Fruit fly (Drosophila melanogaster) whole organism, prepupa: Measurements from ENCODE around the gene CG43219.

Experiments used
- CG10669 ChIP-seq: fragments of 200-800 bp; sonication (Bioruptor generic); optimal IDR thresholded peaks from 3 replicates; lab custom pipeline; 2018; ENCODE audit warnings: missing biosample characterization, mild to moderate bottlenecking, missing genetic modification characterization, moderate library complexity
- CG11294 ChIP-seq: fragments of 200-800 bp; sonication (Bioruptor generic); IDR thresholded peaks from 2 replicates; pipeline ENCODE4 v1.3.6; 2022; ENCODE audit warnings: missing biosample characterization, missing genetic modification characterization
- CG11762 ChIP-seq: fragments of 200-800 bp; sonication (Bioruptor generic); optimal IDR thresholded peaks from 3 replicates; lab custom pipeline; 2016; ENCODE audit warnings: missing biosample characterization, missing genetic modification characterization; ENCODE audit not compliant: insufficient read depth
- CG11902 ChIP-seq: fragments of 200-800 bp; sonication (Bioruptor generic); optimal IDR thresholded peaks from 3 replicates; lab custom pipeline; 2016; ENCODE audit warnings: missing biosample characterization, missing genetic modification characterization
- CG15336 ChIP-seq: fragments of 200-800 bp; sonication (Bioruptor generic); IDR thresholded peaks from 2 replicates; pipeline ENCODE4 v1.3.6; 2022; ENCODE audit warnings: missing biosample characterization, missing genetic modification characterization
- CG16779 ChIP-seq: fragments of 200-800 bp; sonication (Bioruptor generic); optimal IDR thresholded peaks from 3 replicates; lab custom pipeline; 2017; ENCODE audit warnings: missing biosample characterization, mild to moderate bottlenecking, missing genetic modification characterization
- CG31627 ChIP-seq: fragments of 200-800 bp; sonication (Bioruptor generic); optimal IDR thresholded peaks from 3 replicates; lab custom pipeline; 2016; ENCODE audit warnings: missing biosample characterization, missing genetic modification characterization
- CG32006 ChIP-seq: fragments of 200-800 bp; sonication (Bioruptor generic); optimal IDR thresholded peaks from 3 replicates; lab custom pipeline; 2017; ENCODE audit warnings: missing biosample characterization, mild to moderate bottlenecking, missing genetic modification characterization
- CG34406 ChIP-seq: fragments of 200-800 bp; sonication (Bioruptor generic); optimal IDR thresholded peaks from 3 replicates; lab custom pipeline; 2016; ENCODE audit warnings: missing biosample characterization, missing genetic modification characterization
- CG3919 ChIP-seq: fragments of 200-800 bp; sonication (Bioruptor generic); optimal IDR thresholded peaks from 3 replicates; lab custom pipeline; 2016; ENCODE audit warnings: missing biosample characterization, missing genetic modification characterization
- CG4318 ChIP-seq: fragments of 200-800 bp; sonication (Bioruptor generic); optimal IDR thresholded peaks from 3 replicates; lab custom pipeline; 2017; ENCODE audit warnings: missing biosample characterization, mild to moderate bottlenecking, missing genetic modification characterization
- CG6163 ChIP-seq: fragments of 200-800 bp; sonication (Bioruptor generic); IDR thresholded peaks from 3 replicates; pipeline ENCODE4 v1.3.6; 2022; ENCODE audit warnings: missing biosample characterization, missing genetic modification characterization
- CG6276 ChIP-seq: fragments of 200-800 bp; sonication (Bioruptor generic); optimal IDR thresholded peaks from 2 replicates; lab custom pipeline; 2017; ENCODE audit warnings: missing biosample characterization, mild to moderate bottlenecking, missing genetic modification characterization
- CG6792 ChIP-seq: fragments of 200-800 bp; sonication (Bioruptor generic); optimal IDR thresholded peaks from 3 replicates; lab custom pipeline; 2016; ENCODE audit warnings: missing biosample characterization, missing genetic modification characterization
- CG6808 ChIP-seq: fragments of 200-800 bp; sonication (Bioruptor generic); optimal IDR thresholded peaks from 3 replicates; lab custom pipeline; 2017; ENCODE audit warnings: missing biosample characterization, missing genetic modification characterization, mild to moderate bottlenecking, moderate library complexity, missing genetic modification reagents
- CG7368 ChIP-seq: fragments of 200-800 bp; sonication (Bioruptor generic); optimal IDR thresholded peaks from 3 replicates; lab custom pipeline; 2016; ENCODE audit warnings: missing biosample characterization, missing genetic modification characterization
- CG8119 ChIP-seq: fragments of 200-800 bp; sonication (Bioruptor generic); IDR thresholded peaks from 3 replicates; pipeline ENCODE4 v1.3.6; 2022; ENCODE audit warnings: missing biosample characterization, missing genetic modification characterization
- CG8319 ChIP-seq: fragments of 200-800 bp; sonication (Bioruptor generic); optimal IDR thresholded peaks from 3 replicates; lab custom pipeline; 2016; ENCODE audit warnings: missing biosample characterization, missing genetic modification characterization
- CG8632 ChIP-seq: fragments of 200-800 bp; sonication (Bioruptor generic); optimal IDR thresholded peaks from 3 replicates; lab custom pipeline; 2016; ENCODE audit warnings: missing biosample characterization, missing genetic modification characterization
- Eip78C ChIP-seq: fragments of 200-800 bp; sonication (Bioruptor generic); peaks from one replicate; lab custom pipeline; 2016; ENCODE audit warnings: missing biosample characterization, missing genetic modification characterization
- Ets21C ChIP-seq: fragments of 200-800 bp; sonication (Bioruptor generic); optimal IDR thresholded peaks from 3 replicates; lab custom pipeline; 2016; ENCODE audit warnings: missing biosample characterization, missing genetic modification characterization
- Gug ChIP-seq: fragments of 200-800 bp; sonication (Bioruptor generic); IDR thresholded peaks from 2 replicates; pipeline ENCODE4 v1.3.6; 2022; ENCODE audit warnings: missing biosample characterization, missing genetic modification characterization
- Hr39 ChIP-seq: fragments of 200-800 bp; sonication (Bioruptor generic); optimal IDR thresholded peaks from 2 replicates; lab custom pipeline; 2016; ENCODE audit warnings: missing biosample characterization, missing genetic modification characterization
- Hr4 ChIP-seq: fragments of 200-800 bp; sonication (Bioruptor generic); optimal IDR thresholded peaks from 3 replicates; lab custom pipeline; 2016; ENCODE audit warnings: missing biosample characterization, missing genetic modification characterization
- Lpt ChIP-seq: fragments of 200-800 bp; sonication (Bioruptor generic); optimal IDR thresholded peaks from 3 replicates; lab custom pipeline; 2016; ENCODE audit warnings: missing biosample characterization, missing genetic modification characterization
- Met ChIP-seq: fragments of 200-800 bp; sonication (Bioruptor generic); optimal IDR thresholded peaks from 3 replicates; lab custom pipeline; 2016; ENCODE audit warnings: missing biosample characterization, missing genetic modification characterization
- OdsH ChIP-seq: fragments of 200-800 bp; sonication (Bioruptor generic); optimal IDR thresholded peaks from 3 replicates; lab custom pipeline; 2016; ENCODE audit warnings: missing biosample characterization, missing genetic modification characterization
- Smox ChIP-seq: fragments of 200-800 bp; sonication (Bioruptor generic); optimal IDR thresholded peaks from 3 replicates; lab custom pipeline; 2016; ENCODE audit warnings: missing biosample characterization, missing genetic modification characterization
- Sox102F ChIP-seq: fragments of 200-800 bp; sonication (Bioruptor generic); optimal IDR thresholded peaks from 2 replicates; lab custom pipeline; 2016; ENCODE audit warnings: missing biosample characterization, mild to moderate bottlenecking, missing genetic modification characterization
- Sox14 ChIP-seq: fragments of 200-800 bp; sonication (Bioruptor generic); optimal IDR thresholded peaks from 3 replicates; lab custom pipeline; 2016; ENCODE audit warnings: missing biosample characterization, missing genetic modification characterization
- Sox15 ChIP-seq: fragments of 200-800 bp; sonication (Bioruptor generic); optimal IDR thresholded peaks from 3 replicates; lab custom pipeline; 2016; ENCODE audit warnings: missing biosample characterization, missing genetic modification characterization
- achi ChIP-seq: fragments of 200-800 bp; sonication (Bioruptor generic); optimal IDR thresholded peaks from 3 replicates; lab custom pipeline; 2016; ENCODE audit warnings: missing biosample characterization, missing genetic modification characterization
- acj6 ChIP-seq: fragments of 200-800 bp; sonication (Bioruptor generic); optimal IDR thresholded peaks from 3 replicates; lab custom pipeline; 2016; ENCODE audit warnings: missing biosample characterization, missing genetic modification characterization
- cyc ChIP-seq: fragments of 200-800 bp; sonication (Bioruptor generic); optimal IDR thresholded peaks from 3 replicates; lab custom pipeline; 2016; ENCODE audit warnings: missing biosample characterization, missing genetic modification characterization
- dac ChIP-seq: fragments of 200-800 bp; sonication (Bioruptor generic); optimal IDR thresholded peaks from 2 replicates; lab custom pipeline; 2017; ENCODE audit warnings: missing biosample characterization, mild to moderate bottlenecking, missing genetic modification characterization
- eg ChIP-seq: fragments of 200-800 bp; sonication (Bioruptor generic); IDR thresholded peaks from 3 replicates; pipeline ENCODE4 v1.3.6; 2022; ENCODE audit warnings: missing biosample characterization, missing genetic modification characterization
- fkh ChIP-seq: fragments of 200-800 bp; sonication (Bioruptor generic); optimal IDR thresholded peaks from 3 replicates; lab custom pipeline; 2017; ENCODE audit warnings: missing biosample characterization, mild to moderate bottlenecking, missing genetic modification characterization, moderate library complexity
- lz ChIP-seq: fragments of 200-800 bp; sonication (Bioruptor generic); optimal IDR thresholded peaks from 3 replicates; lab custom pipeline; 2016; ENCODE audit warnings: missing biosample characterization, missing genetic modification characterization
- net ChIP-seq: fragments of 200-800 bp; sonication (Bioruptor generic); optimal IDR thresholded peaks from 3 replicates; lab custom pipeline; 2016; ENCODE audit warnings: missing biosample characterization, missing genetic modification characterization
- pdm3 ChIP-seq: fragments of 200-800 bp; sonication (Bioruptor generic); optimal IDR thresholded peaks from 3 replicates; lab custom pipeline; 2016; ENCODE audit warnings: missing biosample characterization, missing genetic modification characterization
- salr ChIP-seq, 2 experiments: fragments of 200-800 bp; sonication (Bioruptor generic); optimal IDR thresholded peaks; 3 replicates each; lab custom pipeline; 2016 to 2018; ENCODE audit warnings: missing biosample characterization in 2 of 2, missing genetic modification characterization in 2 of 2, mild to moderate bottlenecking in 1 of 2
- spab ChIP-seq: fragments of 200-800 bp; sonication (Bioruptor generic); optimal IDR thresholded peaks from 2 replicates; lab custom pipeline; 2017; ENCODE audit warnings: missing biosample characterization, mild to moderate bottlenecking, missing genetic modification characterization, missing genetic modification reagents
- ss ChIP-seq, 2 experiments: fragments of 200-800 bp; sonication (Bioruptor generic); optimal IDR thresholded peaks; 2 replicates in 1 of 2; 3 replicates in 1 of 2; lab custom pipeline; 2017 to 2018; ENCODE audit warnings: mild to moderate bottlenecking in 2 of 2, missing biosample characterization in 2 of 2, missing genetic modification characterization in 2 of 2, moderate library complexity in 1 of 2
- svp ChIP-seq: fragments of 200-800 bp; sonication (Bioruptor generic); peaks from one replicate; lab custom pipeline; 2016; ENCODE audit warnings: missing biosample characterization, missing genetic modification characterization
- topi ChIP-seq: fragments of 200-800 bp; sonication (Bioruptor generic); optimal IDR thresholded peaks from 3 replicates; lab custom pipeline; 2016; ENCODE audit warnings: missing biosample characterization, missing genetic modification characterization
- vri ChIP-seq: fragments of 200-800 bp; sonication (Bioruptor generic); optimal IDR thresholded peaks from 3 replicates; lab custom pipeline; 2016; ENCODE audit warnings: missing biosample characterization, mild to moderate bottlenecking, missing genetic modification characterization

CG43219 gene

DNA sequence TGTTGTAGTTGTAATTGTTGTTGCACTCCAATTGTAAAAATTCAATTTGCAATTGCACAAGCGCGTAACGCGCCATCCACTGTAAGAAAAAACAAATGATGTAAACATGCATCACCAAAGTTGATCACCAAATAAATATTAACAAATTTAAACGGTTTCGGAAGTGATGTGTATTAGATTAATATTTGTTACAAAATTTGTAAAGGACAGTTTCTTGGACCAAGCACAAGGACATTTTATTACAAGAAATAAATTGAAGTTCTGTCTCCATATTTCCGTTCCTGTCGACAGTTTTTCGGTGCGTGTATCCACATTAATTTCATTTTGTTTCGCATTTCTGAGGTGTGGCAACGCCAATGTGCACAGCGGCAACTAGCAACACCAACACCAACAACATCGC is 9.6 kb downstream of the CG43219 start (continued):
- peak; percentile 62 for TF ChIP-seq Gug (GFP tag; lab: Robert Waterston, UW)
- no peak for TF ChIP-seq CG11902 (GFP tag; lab: Kevin White, UChicago)
- TF ChIP-seq CG7368 (GFP tag; lab: Kevin White, UChicago): no peak
- peak; percentile 83 for TF ChIP-seq CG4318
- peak; percentile 29 for TF ChIP-seq CG3919
- TF ChIP-seq Hr39 (GFP tag; lab: Kevin White, UChicago): no peak
- peak; percentile 29; the same call in 1 of the 2 replicates for TF ChIP-seq CG11294 (GFP tag; lab: Robert Waterston, UW)

DNA sequence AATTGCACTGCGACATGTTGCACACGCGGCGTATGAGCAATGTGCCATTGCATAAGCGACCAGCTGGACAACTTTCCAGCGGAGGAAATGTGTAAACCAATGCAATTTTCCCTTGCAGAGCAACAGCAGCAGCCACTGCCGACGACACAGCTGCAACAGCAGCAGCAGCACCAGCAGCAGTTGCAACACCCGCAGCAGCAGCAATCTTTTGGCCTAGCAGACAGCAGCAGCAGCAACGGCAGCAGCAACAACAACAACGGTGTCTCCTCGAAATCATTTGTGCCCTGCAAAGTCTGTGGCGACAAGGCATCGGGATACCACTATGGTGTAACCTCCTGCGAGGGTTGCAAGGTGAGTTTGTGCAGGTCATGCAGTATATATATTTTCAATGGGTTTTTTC is 10.6 kb downstream of the CG43219 start:
- TF ChIP-seq Hr4 (GFP tag; lab: Kevin White, UChicago): no peak
- TF ChIP-seq acj6 (GFP tag; lab: Kevin White, UChicago): no peak
- no peak for TF ChIP-seq CG16779 (tag; lab: Kevin White, UChicago)
- no peak for TF ChIP-seq CG8632 (GFP tag; lab: Kevin White, UChicago)
- TF ChIP-seq Met (GFP tag; lab: Kevin White, UChicago): no peak
- TF ChIP-seq vri (GFP tag; lab: Kevin White, UChicago): no peak
- no peak for TF ChIP-seq lz (GFP tag; lab: Kevin White, UChicago)
- TF ChIP-seq ss (GFP tag; optimal IDR thresholded peaks at IDR 0.05; lab: Kevin White, UChicago): no peak
- no peak for TF ChIP-seq CG8119
- no peak for TF ChIP-seq Sox14 (GFP tag; lab: Kevin White, UChicago)
- TF ChIP-seq pdm3 (GFP tag; lab: Kevin White, UChicago): no peak

DNA sequence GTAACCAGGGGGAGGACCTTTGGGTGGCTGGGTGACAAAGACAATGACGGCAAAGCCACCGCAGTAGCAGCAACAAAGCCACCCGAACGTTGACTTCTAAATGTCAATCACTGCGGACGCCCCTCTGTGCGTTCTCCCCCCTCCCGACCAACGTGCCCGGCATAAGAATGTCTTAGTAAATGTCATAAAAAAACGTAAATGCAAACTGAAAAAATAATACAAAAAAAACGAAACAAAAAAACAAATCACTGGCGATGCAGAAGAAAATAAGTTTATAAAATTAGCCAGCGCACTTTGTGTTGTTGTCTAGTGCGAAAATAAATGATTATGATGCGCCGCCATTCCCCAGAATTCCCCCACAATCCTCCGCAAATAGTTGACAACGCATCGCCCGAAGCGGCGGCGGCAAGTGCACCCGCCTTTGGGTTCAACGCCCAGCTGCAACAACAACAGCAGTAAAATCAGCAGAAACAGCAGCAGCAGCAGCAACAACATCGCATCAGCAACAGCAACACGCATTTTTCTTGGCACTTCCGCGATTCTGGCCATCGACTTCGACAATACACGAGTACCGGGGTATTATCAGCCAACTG is 16.9 kb downstream of the CG43219 start:
- TF ChIP-seq vri (GFP tag; lab: Kevin White, UChicago) (no peak), cyc (GFP tag; lab: Kevin White, UChicago) (no peak), CG16779 (tag; lab: Kevin White, UChicago) (peak; percentile 48), CG31627 (no peak), Sox14 (GFP tag; lab: Kevin White, UChicago) (peak; percentile 38), salr (GFP tag; optimal IDR thresholded peaks at IDR 0.05; lab: Kevin White, UChicago) (peak in 1 of 2 experiments; percentile 70), Sox15 (GFP tag; lab: Kevin White, UChicago) (no peak), CG7368 (GFP tag; lab: Kevin White, UChicago) (no peak), eg (GFP tag; lab: Robert Waterston, UW) (peak; percentile 90), Gug (GFP tag; lab: Robert Waterston, UW) (peak; percentile 21; the same call in 1 of the 2 replicates), pdm3 (GFP tag; lab: Kevin White, UChicago) (no peak), CG6163 (GFP tag; lab: Robert Waterston, UW) (peak; percentile 69; the same call in 1 of the 3 replicates), CG6792 (GFP tag; lab: Kevin White, UChicago) (no peak), Sox102F (GFP tag; lab: Kevin White, UChicago) (no peak), CG8319 (GFP tag; lab: Kevin White, UChicago) (no peak), achi (peak; percentile 4), Eip78C (GFP tag; lab: Kevin White, UChicago) (peak; percentile 83), Ets21C (no peak), CG8632 (GFP tag; lab: Kevin White, UChicago) (no peak), svp (no peak), CG11762 (GFP tag; lab: Kevin White, UChicago) (no peak), fkh (GFP tag; lab: Kevin White, UChicago) (no peak), CG3919 (peak; percentile 26), Smox (GFP tag; lab: Kevin White, UChicago) (no peak), CG11294 (GFP tag; lab: Robert Waterston, UW) (0 out of 2 replicates have a peak, but pooled peaks have one; percentile 17), Hr4 (GFP tag; lab: Kevin White, UChicago) (peak; percentile 43), CG6276 (GFP tag; lab: Kevin White, UChicago) (peak; percentile 95), CG8119 (peak; percentile 85), Lpt (GFP tag; lab: Kevin White, UChicago) (peak; percentile 75), CG32006 (GFP tag; lab: Kevin White, UChicago) (peak; percentile 73), CG6808 (GFP tag; lab: Kevin White, UChicago) (peak; percentile 6), acj6 (GFP tag; lab: Kevin White, UChicago) (no peak), spab (GFP tag; lab: Kevin White, UChicago) (no peak), OdsH (GFP tag; lab: Kevin White, UChicago) (peak; percentile 12), ss (GFP tag; optimal IDR thresholded peaks at IDR 0.05; lab: Kevin White, UChicago) (no peak), CG34406 (GFP tag; lab: Kevin White, UChicago) (no peak), net (GFP tag; lab: Kevin White, UChicago) (peak; percentile 36), CG15336 (GFP tag; lab: Robert Waterston, UW) (peak; percentile 83), topi (GFP tag; lab: Kevin White, UChicago) (no peak), CG10669 (GFP tag; lab: Kevin White, UChicago) (no peak), dac (GFP tag; lab: Kevin White, UChicago) (no peak)
- TF ChIP-seq, all 60 proteins: peak for 19
